Fruit fly (Drosophila melanogaster) whole organism, embryonic: Measurements from ENCODE around the gene Mzt1.
A peak's percentile ranks its signal among the peaks of the same experiment; 100 is the strongest.

ENCODE experiments used
- CG10274 ChIP-seq: fragments of 200-800 bp; sonication (Bioruptor generic); optimal IDR thresholded peaks from 3 replicates; lab custom pipeline; 2017; ENCODE audit warnings: missing biosample characterization, mild to moderate bottlenecking, missing genetic modification characterization
- CG10321 ChIP-seq: fragments of 200-800 bp; sonication (Bioruptor generic); IDR thresholded peaks from 2 replicates; pipeline ENCODE4 v1.3.6; 2022; ENCODE audit warnings: missing biosample characterization, missing genetic modification characterization
- CG11247 ChIP-seq: fragments of 200-800 bp; sonication (Bioruptor generic); IDR thresholded peaks from 2 replicates; pipeline ENCODE4 v1.3.6; 2022; ENCODE audit warnings: missing biosample characterization, missing genetic modification characterization
- CG12155 ChIP-seq: fragments of 200-800 bp; sonication (Bioruptor generic); optimal IDR thresholded peaks from 3 replicates; lab custom pipeline; 2016; ENCODE audit warnings: missing biosample characterization, missing genetic modification characterization
- CG12659 ChIP-seq: fragments of 200-800 bp; sonication (Bioruptor generic); optimal IDR thresholded peaks from 3 replicates; lab custom pipeline; 2017; ENCODE audit warnings: mild to moderate bottlenecking, missing biosample characterization, missing genetic modification reagents, missing genetic modification characterization
- CG17186 ChIP-seq: fragments of 200-800 bp; sonication (Bioruptor generic); optimal IDR thresholded peaks from 3 replicates; lab custom pipeline; 2017; ENCODE audit warnings: missing biosample characterization, missing genetic modification reagents, missing genetic modification characterization
- CG17361 ChIP-seq: fragments of 200-800 bp; sonication (Bioruptor generic); IDR thresholded peaks from 3 replicates; pipeline ENCODE4 v1.3.6; 2022; ENCODE audit warnings: missing biosample characterization, missing genetic modification characterization
- CG18476 ChIP-seq: fragments of 200-800 bp; sonication (Bioruptor generic); optimal IDR thresholded peaks from 2 replicates; lab custom pipeline; 2016; ENCODE audit warnings: missing biosample characterization, mild to moderate bottlenecking, missing genetic modification characterization
- CG2120 ChIP-seq: fragments of 200-800 bp; sonication (Bioruptor generic); optimal IDR thresholded peaks from 3 replicates; lab custom pipeline; 2016; ENCODE audit warnings: missing biosample characterization, missing genetic modification characterization
- CG2678 ChIP-seq: fragments of 200-800 bp; sonication (Bioruptor generic); optimal IDR thresholded peaks from 3 replicates; lab custom pipeline; 2019; ENCODE audit warnings: missing biosample characterization, mild to moderate bottlenecking, missing genetic modification characterization, moderate library complexity
- CG31365 ChIP-seq: fragments of 200-800 bp; sonication (Bioruptor generic); optimal IDR thresholded peaks from 2 replicates; lab custom pipeline; 2018; ENCODE audit warnings: missing biosample characterization, mild to moderate bottlenecking, missing genetic modification characterization
- CG34422 ChIP-seq: fragments of 200-800 bp; sonication (Bioruptor generic); IDR thresholded peaks from 3 replicates; pipeline ENCODE4 v1.3.6; 2022; ENCODE audit warnings: missing biosample characterization, missing genetic modification characterization
- CG4707 ChIP-seq: fragments of 200-800 bp; sonication (Bioruptor generic); optimal IDR thresholded peaks from 2 replicates; lab custom pipeline; 2018; ENCODE audit warnings: missing biosample characterization, mild to moderate bottlenecking, missing genetic modification characterization, moderate library complexity
- CG6175 ChIP-seq: fragments of 200-800 bp; sonication (Bioruptor generic); IDR thresholded peaks from 3 replicates; pipeline ENCODE4 v1.3.6; 2022; ENCODE audit warnings: missing biosample characterization, missing genetic modification characterization
- CG7987 ChIP-seq: fragments of 200-800 bp; sonication (Bioruptor generic); optimal IDR thresholded peaks from 2 replicates; lab custom pipeline; 2018; ENCODE audit warnings: missing biosample characterization, mild to moderate bottlenecking, missing genetic modification characterization, moderate library complexity
- CG8765 ChIP-seq: fragments of 200-800 bp; sonication (Bioruptor generic); IDR thresholded peaks from 2 replicates; pipeline ENCODE4 v1.3.6; 2022; ENCODE audit warnings: missing biosample characterization, missing genetic modification characterization
- CG9932 ChIP-seq: fragments of 200-800 bp; sonication (Bioruptor generic); IDR thresholded peaks from 2 replicates; pipeline ENCODE4 v1.3.6; 2022; ENCODE audit warnings: missing biosample characterization, missing genetic modification characterization
- Dek ChIP-seq: fragments of 200-800 bp; sonication (Bioruptor generic); optimal IDR thresholded peaks from 3 replicates; lab custom pipeline; 2019; ENCODE audit warnings: missing biosample characterization, mild to moderate bottlenecking, missing genetic modification characterization, moderate library complexity
- Dfd ChIP-seq, 2 experiments: fragments of >200 bp; optimal IDR thresholded peaks; 2 replicates each; lab custom pipeline; 2017; ENCODE audit warnings: missing biosample characterization in 2 of 2, missing genetic modification characterization in 2 of 2
- H2.0 ChIP-seq: fragments of 200-800 bp; sonication (Bioruptor generic); IDR thresholded peaks from 2 replicates; pipeline ENCODE4 v1.3.6; 2022; ENCODE audit warnings: missing biosample characterization, missing genetic modification characterization
- Hr51 ChIP-seq, 2 experiments: fragments of 200-800 bp; sonication (Bioruptor generic); optimal IDR thresholded peaks; 2 replicates in 1 of 2; 3 replicates in 1 of 2; lab custom pipeline; 2016 to 2018; ENCODE audit warnings: missing biosample characterization in 2 of 2, missing genetic modification characterization in 2 of 2, mild to moderate bottlenecking in 1 of 2, moderate library complexity in 1 of 2
- Lpt ChIP-seq: fragments of >200 bp; optimal IDR thresholded peaks from 2 replicates; lab custom pipeline; 2018; ENCODE audit warnings: missing biosample characterization, missing genetic modification characterization
- Mad ChIP-seq: fragments of 200-800 bp; sonication (Bioruptor generic); optimal IDR thresholded peaks from 2 replicates; lab custom pipeline; 2016; ENCODE audit warnings: missing biosample characterization, missing genetic modification characterization
- Six4 ChIP-seq: fragments of 200-800 bp; sonication (Bioruptor generic); optimal IDR thresholded peaks from 2 replicates; lab custom pipeline; 2016; ENCODE audit warnings: missing biosample characterization, missing genetic modification characterization
- Tbp ChIP-seq: fragments of >200 bp; optimal IDR thresholded peaks from 2 replicates; lab custom pipeline; 2018; ENCODE audit warnings: missing biosample characterization, missing genetic modification characterization
- Xbp1 ChIP-seq: fragments of 200-800 bp; sonication (Bioruptor generic); optimal IDR thresholded peaks from 3 replicates; lab custom pipeline; 2016; ENCODE audit warnings: missing biosample characterization, mild to moderate bottlenecking, missing genetic modification characterization
- abd-A ChIP-seq: fragments of 200-800 bp; sonication (Bioruptor generic); optimal IDR thresholded peaks from 3 replicates; lab custom pipeline; 2019; ENCODE audit warnings: missing biosample characterization, mild to moderate bottlenecking, missing genetic modification characterization, moderate library complexity
- ash1 ChIP-seq: fragments of 200-800 bp; sonication (Bioruptor generic); optimal IDR thresholded peaks from 2 replicates; lab custom pipeline; 2018; ENCODE audit warnings: missing biosample characterization, mild to moderate bottlenecking, missing genetic modification characterization
- br ChIP-seq: fragments of >200 bp; optimal IDR thresholded peaks from 2 replicates; lab custom pipeline; 2017
- cato ChIP-seq: fragments of 200-800 bp; sonication (Bioruptor generic); optimal IDR thresholded peaks from 2 replicates; lab custom pipeline; 2016; ENCODE audit warnings: missing biosample characterization, missing genetic modification characterization, borderline replicate concordance
- en ChIP-seq: fragments of 200-800 bp; sonication (Bioruptor generic); optimal IDR thresholded peaks from 2 replicates; lab custom pipeline; 2016; ENCODE audit warnings: missing biosample characterization, missing genetic modification characterization
- eve ChIP-seq, 2 experiments: fragments of >200 bp; optimal IDR thresholded peaks; 2 replicates each; lab custom pipeline; 2017; ENCODE audit warnings: missing biosample characterization in 2 of 2, missing genetic modification characterization in 2 of 2
- exex ChIP-seq: fragments of 200-800 bp; sonication (Bioruptor generic); optimal IDR thresholded peaks from 4 replicates; lab custom pipeline; 2018; ENCODE audit warnings: missing biosample characterization, mild to moderate bottlenecking, missing genetic modification characterization, moderate library complexity
- fu2 ChIP-seq: fragments of 200-800 bp; sonication (Bioruptor generic); optimal IDR thresholded peaks from 2 replicates; lab custom pipeline; 2016; ENCODE audit warnings: missing biosample characterization, missing genetic modification characterization
- grn ChIP-seq: fragments of 200-800 bp; sonication (Bioruptor generic); optimal IDR thresholded peaks from 3 replicates; lab custom pipeline; 2017; ENCODE audit warnings: missing biosample characterization, missing genetic modification characterization
- gro ChIP-seq: fragments of 200-800 bp; sonication (Bioruptor generic); optimal IDR thresholded peaks from 2 replicates; lab custom pipeline; 2016; ENCODE audit warnings: missing biosample characterization, missing genetic modification characterization
- gt ChIP-seq: fragments of 200-800 bp; sonication (Bioruptor generic); IDR thresholded peaks from 2 replicates; pipeline ENCODE4 v1.3.6; 2022; ENCODE audit warnings: missing biosample characterization, missing genetic modification characterization
- jumu ChIP-seq: fragments of 200-800 bp; sonication (Bioruptor generic); optimal IDR thresholded peaks from 3 replicates; lab custom pipeline; 2016; ENCODE audit warnings: missing biosample characterization, missing genetic modification characterization
- kay ChIP-seq: fragments of 200-800 bp; sonication (Bioruptor generic); optimal IDR thresholded peaks from 2 replicates; lab custom pipeline; 2016; ENCODE audit warnings: missing biosample characterization, missing genetic modification characterization
- lab ChIP-seq: fragments of 200-800 bp; sonication (Bioruptor generic); optimal IDR thresholded peaks from 3 replicates; lab custom pipeline; 2017; ENCODE audit warnings: missing biosample characterization, missing genetic modification characterization, mild to moderate bottlenecking, moderate library complexity, missing genetic modification reagents
- otp ChIP-seq: fragments of 200-800 bp; sonication (Bioruptor generic); IDR thresholded peaks from 3 replicates; pipeline ENCODE4, ENCODE4 v1.3.6; 2022; ENCODE audit warnings: missing biosample characterization, missing genetic modification characterization
- pho ChIP-seq: fragments of 200-800 bp; sonication (Bioruptor generic); optimal IDR thresholded peaks from 2 replicates; lab custom pipeline; 2016; ENCODE audit warnings: missing biosample characterization, missing genetic modification characterization
- pum ChIP-seq: fragments of 200-800 bp; sonication (Bioruptor generic); optimal IDR thresholded peaks from 2 replicates; lab custom pipeline; 2016; ENCODE audit warnings: missing biosample characterization, missing genetic modification characterization
- schlank ChIP-seq: fragments of 200-800 bp; sonication (Bioruptor generic); optimal IDR thresholded peaks from 2 replicates; lab custom pipeline; 2018; ENCODE audit warnings: missing biosample characterization, mild to moderate bottlenecking, missing genetic modification characterization
- slou ChIP-seq: fragments of 200-800 bp; sonication (Bioruptor generic); optimal IDR thresholded peaks from 3 replicates; lab custom pipeline; 2016; ENCODE audit warnings: missing biosample characterization, missing genetic modification characterization
- so ChIP-seq: fragments of 200-800 bp; sonication (Bioruptor generic); IDR thresholded peaks from 3 replicates; pipeline ENCODE4 v1.3.6; 2022; ENCODE audit warnings: missing biosample characterization, missing genetic modification characterization
- sqz ChIP-seq: fragments of 200-800 bp; sonication (Bioruptor generic); optimal IDR thresholded peaks from 3 replicates; lab custom pipeline; 2018; ENCODE audit warnings: missing biosample characterization, mild to moderate bottlenecking, missing genetic modification characterization
- tio ChIP-seq: fragments of 200-800 bp; sonication (Bioruptor generic); optimal IDR thresholded peaks from 2 replicates; lab custom pipeline; 2017; ENCODE audit warnings: missing biosample characterization, missing genetic modification characterization, inconsistent platforms
- toy ChIP-seq: fragments of 200-800 bp; sonication (Bioruptor generic); IDR thresholded peaks from 2 replicates; pipeline ENCODE4 v1.3.6; 2022; ENCODE audit warnings: missing biosample characterization, missing genetic modification characterization
- tup ChIP-seq: fragments of 200-800 bp; sonication (Bioruptor generic); optimal IDR thresholded peaks from 2 replicates; lab custom pipeline; 2016; ENCODE audit warnings: missing biosample characterization, mild to moderate bottlenecking, missing genetic modification characterization, moderate library complexity
- zen ChIP-seq: fragments of 200-800 bp; sonication (Bioruptor generic); optimal IDR thresholded peaks from 3 replicates; lab custom pipeline; 2018; ENCODE audit warnings: missing biosample characterization, mild to moderate bottlenecking, missing genetic modification characterization, moderate library complexity

The Mzt1 gene

DNA sequence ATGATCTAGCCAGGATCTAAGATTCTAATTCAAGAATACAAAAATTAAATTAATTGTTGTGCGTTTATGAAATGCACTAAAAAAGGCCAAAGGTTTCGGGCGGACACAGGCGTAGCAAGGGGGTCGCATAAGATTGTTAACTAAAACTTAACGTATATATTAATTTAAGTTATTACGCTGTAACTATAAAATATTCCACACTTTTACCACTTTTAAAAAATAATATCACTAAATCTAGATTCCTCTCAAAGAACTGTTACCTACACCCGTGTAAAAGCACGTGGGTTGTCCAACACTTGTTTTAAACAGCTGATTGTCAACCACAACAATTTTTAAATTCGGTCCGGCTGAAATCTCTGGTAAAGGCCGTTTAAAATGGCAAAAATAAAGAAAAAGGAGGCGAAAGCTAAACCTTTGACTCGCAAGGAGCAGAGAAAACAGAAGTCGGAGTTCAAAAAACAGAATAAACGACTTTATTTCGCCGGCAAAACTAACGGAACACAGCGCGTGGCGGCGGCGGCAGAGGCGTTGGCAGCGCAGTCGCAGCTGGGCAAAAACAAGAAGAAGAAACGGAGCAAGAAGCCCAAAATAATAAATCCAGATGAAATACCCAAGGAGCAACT, 15.5 kb upstream of the Mzt1 start, which contains the start of the genes mRpL23 and CG9004 (continued):
- TF ChIP-seq CG2120 (GFP tag; lab: Kevin White, UChicago) (peak; percentile 100), CG8765 (peak; percentile 99), Mad (GFP tag; lab: Kevin White, UChicago) (peak; percentile 99), eve (GFP tag; optimal IDR thresholded peaks at IDR 0.05; lab: Kevin White, UChicago) (peak in 1 of 2 experiments; percentile 48), gt (GFP tag; lab: Robert Waterston, UW) (peak; percentile 99), CG4707 (GFP tag; lab: Kevin White, UChicago) (peak; percentile 94), schlank (peak; percentile 98), en (GFP tag; lab: Kevin White, UChicago) (peak; percentile 94), Six4 (GFP tag; lab: Kevin White, UChicago) (peak; percentile 99), cato (GFP tag; lab: Kevin White, UChicago) (peak; percentile 99), CG7987 (peak; percentile 96), Lpt (no peak), H2.0 (GFP tag; lab: Robert Waterston, UW) (peak; percentile 100), Hr51 (GFP tag; optimal IDR thresholded peaks at IDR 0.05; lab: Kevin White, UChicago) (peak; percentile 99), CG17361 (GFP tag; lab: Robert Waterston, UW) (peak; percentile 99), CG12155 (GFP tag; lab: Kevin White, UChicago) (peak; percentile 99), CG10274 (GFP tag; lab: Kevin White, UChicago) (peak; percentile 91), CG2678 (tag; lab: Kevin White, UChicago) (peak; percentile 99), exex (tag; lab: Kevin White, UChicago) (peak; percentile 92), CG9932 (GFP tag; lab: Robert Waterston, UW) (peak; percentile 100), Dek (tag; lab: Kevin White, UChicago) (peak; percentile 99), CG6175 (GFP tag; lab: Robert Waterston, UW) (peak; percentile 99), CG18476 (GFP tag; lab: Kevin White, UChicago) (peak; percentile 99), so (GFP tag; lab: Robert Waterston, UW) (peak; percentile 99), pho (GFP tag; lab: Kevin White, UChicago) (peak; percentile 99), abd-A (tag; lab: Kevin White, UChicago) (peak; percentile 90), Dfd (GFP tag; optimal IDR thresholded peaks at IDR 0.05; lab: Kevin White, UChicago) (peak in 1 of 2 experiments; percentile 78), CG31365 (tag; lab: Kevin White, UChicago) (peak; percentile 87), CG17186 (GFP tag; lab: Kevin White, UChicago) (peak; percentile 96), tio (GFP tag; lab: Kevin White, UChicago) (peak; percentile 99), kay (GFP tag; lab: Kevin White, UChicago) (peak; percentile 99), tup (peak; percentile 98), gro (peak; percentile 99), toy (peak; percentile 99), otp (GFP tag; lab: Robert Waterston, UW) (peak; percentile 99), CG10321 (GFP tag; lab: Robert Waterston, UW) (peak; percentile 91), pum (GFP tag; lab: Kevin White, UChicago) (peak; percentile 99), Tbp (no peak), CG11247 (GFP tag; lab: Robert Waterston, UW) (peak; percentile 100), br (lab: Kevin White, UChicago) (no peak), fu2 (GFP tag; lab: Kevin White, UChicago) (peak; percentile 99), ash1 (peak; percentile 92), slou (peak; percentile 99), jumu (peak; percentile 98), sqz (GFP tag; lab: Kevin White, UChicago) (peak; percentile 97), lab (GFP tag; lab: Kevin White, UChicago) (peak; percentile 99), Xbp1 (GFP tag; lab: Kevin White, UChicago) (peak; percentile 100), grn (GFP tag; lab: Kevin White, UChicago) (peak; percentile 89), zen (peak; percentile 99), CG12659 (GFP tag; lab: Kevin White, UChicago) (peak; percentile 99), CG34422 (GFP tag; lab: Robert Waterston, UW) (peak; percentile 100)
